Fruit fly (Drosophila melanogaster) whole organism, embryonic: Measurements from ENCODE around the gene CG13801.

Experiments
- Asciz ChIP-seq: fragments of 200-800 bp; sonication (Bioruptor generic); optimal IDR thresholded peaks from 2 replicates; lab custom pipeline; 2017; ENCODE audit warnings: missing biosample characterization, mild to moderate bottlenecking, missing genetic modification characterization, missing genetic modification reagents
- B-H1 ChIP-seq: fragments of 200-800 bp; sonication (Bioruptor generic); IDR thresholded peaks from 3 replicates; pipeline ENCODE4 v1.3.6; 2022; ENCODE audit warnings: missing biosample characterization, missing genetic modification characterization
- CG10274 ChIP-seq: fragments of 200-800 bp; sonication (Bioruptor generic); optimal IDR thresholded peaks from 3 replicates; lab custom pipeline; 2017; ENCODE audit warnings: missing biosample characterization, mild to moderate bottlenecking, missing genetic modification characterization
- CG10321 ChIP-seq: fragments of 200-800 bp; sonication (Bioruptor generic); IDR thresholded peaks from 2 replicates; pipeline ENCODE4 v1.3.6; 2022; ENCODE audit warnings: missing biosample characterization, missing genetic modification characterization
- CG10431 ChIP-seq: fragments of 200-800 bp; sonication (Bioruptor generic); optimal IDR thresholded peaks from 3 replicates; lab custom pipeline; 2018; ENCODE audit warnings: missing biosample characterization, mild to moderate bottlenecking, missing genetic modification characterization
- CG11398 ChIP-seq: fragments of 200-800 bp; sonication (Bioruptor generic); optimal IDR thresholded peaks from 2 replicates; lab custom pipeline; 2016; ENCODE audit warnings: missing biosample characterization, missing genetic modification characterization
- CG15696 ChIP-seq: fragments of 200-800 bp; sonication (Bioruptor generic); optimal IDR thresholded peaks from 2 replicates; lab custom pipeline; 2019; ENCODE audit warnings: missing biosample characterization, mild to moderate bottlenecking, missing genetic modification characterization, moderate library complexity
- CG16813 ChIP-seq: fragments of 200-800 bp; sonication (Bioruptor generic); IDR thresholded peaks from 3 replicates; pipeline ENCODE4 v1.3.6; 2022; ENCODE audit warnings: missing biosample characterization, missing genetic modification characterization; ENCODE audit not compliant: partially characterized antibody
- CG17186 ChIP-seq: fragments of 200-800 bp; sonication (Bioruptor generic); optimal IDR thresholded peaks from 3 replicates; lab custom pipeline; 2017; ENCODE audit warnings: missing biosample characterization, missing genetic modification reagents, missing genetic modification characterization
- CG17328 ChIP-seq: fragments of 200-800 bp; sonication (Bioruptor generic); IDR thresholded peaks from 2 replicates; pipeline ENCODE4 v1.3.6; 2022; ENCODE audit warnings: missing biosample characterization, missing genetic modification characterization
- CG1832 ChIP-seq: fragments of 200-800 bp; sonication (Bioruptor generic); optimal IDR thresholded peaks from 2 replicates; lab custom pipeline; 2017; ENCODE audit warnings: missing biosample characterization, mild to moderate bottlenecking, missing genetic modification characterization, inconsistent platforms
- CG2875 ChIP-seq: fragments of 200-800 bp; sonication (Bioruptor generic); optimal IDR thresholded peaks from 2 replicates; lab custom pipeline; 2017; ENCODE audit warnings: missing biosample characterization, mild to moderate bottlenecking, missing genetic modification characterization, missing genetic modification reagents
- CG30403 ChIP-seq: fragments of 200-800 bp; sonication (Bioruptor generic); optimal IDR thresholded peaks from 3 replicates; lab custom pipeline; 2016; ENCODE audit warnings: missing biosample characterization, missing genetic modification characterization
- CG30431 ChIP-seq: fragments of 200-800 bp; sonication (Bioruptor generic); optimal IDR thresholded peaks from 2 replicates; lab custom pipeline; 2017; ENCODE audit warnings: missing biosample characterization, missing genetic modification characterization
- CG31224 ChIP-seq: fragments of 200-800 bp; sonication (Bioruptor generic); IDR thresholded peaks from 2 replicates; pipeline ENCODE4 v1.3.6; 2022; ENCODE audit warnings: missing biosample characterization, missing genetic modification characterization
- CG32772 ChIP-seq: fragments of 200-800 bp; sonication (Bioruptor generic); IDR thresholded peaks from 2 replicates; pipeline ENCODE4 v1.3.6; 2022; ENCODE audit warnings: missing biosample characterization, missing genetic modification characterization
- CG34224 ChIP-seq: fragments of 200-800 bp; sonication (Bioruptor generic); IDR thresholded peaks from 3 replicates; pipeline ENCODE4 v1.3.6; 2022; ENCODE audit warnings: missing biosample characterization, missing genetic modification characterization; ENCODE audit not compliant: partially characterized antibody
- CG7357 ChIP-seq: fragments of 200-800 bp; sonication (Bioruptor generic); IDR thresholded peaks from 3 replicates; pipeline ENCODE4 v1.3.6; 2022; ENCODE audit warnings: missing biosample characterization, missing genetic modification characterization
- CG7928 ChIP-seq: fragments of 200-800 bp; sonication (Bioruptor generic); optimal IDR thresholded peaks from 2 replicates; lab custom pipeline; 2017; ENCODE audit warnings: missing biosample characterization, mild to moderate bottlenecking, missing genetic modification characterization
- CG8281 ChIP-seq: fragments of 200-800 bp; sonication (Bioruptor generic); optimal IDR thresholded peaks from 2 replicates; lab custom pipeline; 2018; ENCODE audit warnings: missing biosample characterization, mild to moderate bottlenecking, missing genetic modification characterization, moderate library complexity
- CG8290 ChIP-seq, 3 experiments: fragments of 200-800 bp; sonication (Bioruptor generic); optimal IDR thresholded peaks; 2 replicates each; lab custom pipeline; 2016 to 2019; ENCODE audit warnings: missing biosample characterization in 3 of 3, missing genetic modification characterization in 3 of 3, mild to moderate bottlenecking in 2 of 3, moderate library complexity in 1 of 3
- CG8478 ChIP-seq: fragments of >200 bp; optimal IDR thresholded peaks from 2 replicates; lab custom pipeline; 2018
- Dbx ChIP-seq: fragments of 200-800 bp; sonication (Bioruptor generic); IDR thresholded peaks from 3 replicates; pipeline ENCODE4 v1.3.6; 2022; ENCODE audit warnings: missing biosample characterization, missing genetic modification characterization
- Dip3 ChIP-seq: fragments of 200-800 bp; sonication (Bioruptor generic); optimal IDR thresholded peaks from 3 replicates; lab custom pipeline; 2016; ENCODE audit warnings: missing biosample characterization, missing genetic modification characterization
- Dll ChIP-seq: fragments of 200-800 bp; sonication (Bioruptor generic); IDR thresholded peaks from 4 replicates; pipeline ENCODE4 v1.3.6; 2022; ENCODE audit warnings: missing biosample characterization, missing genetic modification characterization; ENCODE audit not compliant: partially characterized antibody
- E2f1 ChIP-seq: fragments of 200-800 bp; sonication (Bioruptor generic); IDR thresholded peaks from 2 replicates; pipeline ENCODE4 v1.3.6; 2022; ENCODE audit warnings: missing biosample characterization, missing genetic modification characterization
- Hmr ChIP-seq: fragments of 200-800 bp; sonication (Bioruptor generic); optimal IDR thresholded peaks from 3 replicates; lab custom pipeline; 2017; ENCODE audit warnings: mild to moderate bottlenecking, missing biosample characterization, missing genetic modification reagents, missing genetic modification characterization
- MBD-R2 ChIP-seq: fragments of 200-800 bp; sonication (Bioruptor generic); IDR thresholded peaks from 2 replicates; pipeline ENCODE4 v1.3.6; 2022; ENCODE audit warnings: missing biosample characterization, missing genetic modification characterization
- MESR4 ChIP-seq: fragments of 200-800 bp; sonication (Bioruptor generic); optimal IDR thresholded peaks from 2 replicates; lab custom pipeline; 2018; ENCODE audit warnings: missing biosample characterization, mild to moderate bottlenecking, missing genetic modification characterization, moderate library complexity
- Rfx ChIP-seq: fragments of 200-800 bp; sonication (Bioruptor generic); IDR thresholded peaks from 2 replicates; pipeline ENCODE4 v1.3.6; 2022; ENCODE audit warnings: missing biosample characterization, missing genetic modification characterization
- Spps ChIP-seq: fragments of 200-800 bp; sonication (Bioruptor generic); optimal IDR thresholded peaks from 2 replicates; lab custom pipeline; 2018; ENCODE audit warnings: missing biosample characterization, mild to moderate bottlenecking, missing genetic modification characterization
- Ssrp ChIP-seq: fragments of 200-800 bp; sonication (Bioruptor generic); optimal IDR thresholded peaks from 2 replicates; lab custom pipeline; 2018; ENCODE audit warnings: missing biosample characterization, mild to moderate bottlenecking, missing genetic modification characterization, moderate library complexity
- Trl ChIP-seq, 3 experiments: fragments of >200 bp in 2 of 3; fragments of 200-800 bp in 1 of 3; sonication (Bioruptor generic) in 1 of 3; optimal IDR thresholded peaks; 2 replicates in 1 of 3; 3 replicates in 2 of 3; lab custom pipeline; 2016 to 2017; ENCODE audit warnings: missing biosample characterization in 1 of 3, missing genetic modification characterization in 1 of 3
- Xbp1 ChIP-seq: fragments of 200-800 bp; sonication (Bioruptor generic); optimal IDR thresholded peaks from 3 replicates; lab custom pipeline; 2016; ENCODE audit warnings: missing biosample characterization, mild to moderate bottlenecking, missing genetic modification characterization
- bowl ChIP-seq: fragments of 200-800 bp; sonication (Bioruptor generic); IDR thresholded peaks from 2 replicates; pipeline ENCODE4 v1.3.6; 2022; ENCODE audit warnings: missing biosample characterization, missing genetic modification characterization
- btn ChIP-seq: fragments of 200-800 bp; sonication (Bioruptor generic); optimal IDR thresholded peaks from 2 replicates; lab custom pipeline; 2016; ENCODE audit warnings: missing biosample characterization, missing genetic modification characterization
- ci ChIP-seq: fragments of 200-800 bp; sonication (Bioruptor generic); IDR thresholded peaks from 3 replicates; pipeline ENCODE4 v1.3.6; 2022; ENCODE audit warnings: missing biosample characterization, missing genetic modification characterization
- dimm ChIP-seq: fragments of 200-800 bp; sonication (Bioruptor generic); IDR thresholded peaks from 2 replicates; pipeline ENCODE4 v1.3.6; 2022; ENCODE audit warnings: missing biosample characterization, missing genetic modification characterization
- en ChIP-seq: fragments of 200-800 bp; sonication (Bioruptor generic); optimal IDR thresholded peaks from 2 replicates; lab custom pipeline; 2016; ENCODE audit warnings: missing biosample characterization, missing genetic modification characterization
- grau ChIP-seq: fragments of 200-800 bp; optimal IDR thresholded peaks from 3 replicates; lab custom pipeline; 2019; ENCODE audit warnings: missing biosample characterization, mild to moderate bottlenecking, missing genetic modification characterization, moderate library complexity
- jing ChIP-seq: fragments of 200-800 bp; sonication (Bioruptor generic); optimal IDR thresholded peaks from 2 replicates; lab custom pipeline; 2018; ENCODE audit warnings: missing biosample characterization, mild to moderate bottlenecking, missing genetic modification characterization
- lbe ChIP-seq: fragments of 200-800 bp; sonication (Bioruptor generic); optimal IDR thresholded peaks from 2 replicates; lab custom pipeline; 2016; ENCODE audit warnings: missing biosample characterization, mild to moderate bottlenecking, missing genetic modification characterization
- lola ChIP-seq, 3 experiments: fragments of >200 bp in 2 of 3; fragments of 200-800 bp in 1 of 3; sonication (Bioruptor generic) in 1 of 3; optimal IDR thresholded peaks; 2 replicates each; lab custom pipeline; 2017 to 2019; ENCODE audit warnings: missing biosample characterization in 3 of 3, missing genetic modification characterization in 3 of 3, mild to moderate bottlenecking in 1 of 3, moderate library complexity in 1 of 3
- nom ChIP-seq: fragments of 200-800 bp; sonication (Bioruptor generic); optimal IDR thresholded peaks from 2 replicates; lab custom pipeline; 2017; ENCODE audit warnings: missing biosample characterization, missing genetic modification characterization, mild to moderate bottlenecking, moderate library complexity, missing genetic modification reagents
- pho ChIP-seq: fragments of 200-800 bp; sonication (Bioruptor generic); optimal IDR thresholded peaks from 2 replicates; lab custom pipeline; 2016; ENCODE audit warnings: missing biosample characterization, missing genetic modification characterization
- prd ChIP-seq, 3 experiments: fragments of >200 bp in 2 of 3; fragments of 200-800 bp in 1 of 3; sonication (Bioruptor generic) in 1 of 3; optimal IDR thresholded peaks in 2 of 3; IDR thresholded peaks in 1 of 3; 2 replicates in 2 of 3; 3 replicates in 1 of 3; pipeline versions ENCODE4 v1.3.6 to Lab custom; 2017 to 2022; ENCODE audit warnings: missing biosample characterization in 1 of 3, missing genetic modification characterization in 1 of 3
- psq ChIP-seq: fragments of 200-800 bp; sonication (Bioruptor generic); optimal IDR thresholded peaks from 2 replicates; lab custom pipeline; 2017; ENCODE audit warnings: missing biosample characterization, missing genetic modification characterization
- ro ChIP-seq: fragments of 200-800 bp; sonication (Bioruptor generic); IDR thresholded peaks from 2 replicates; pipeline ENCODE4 v1.3.6; 2022; ENCODE audit warnings: missing biosample characterization, missing genetic modification characterization
- tio ChIP-seq: fragments of 200-800 bp; sonication (Bioruptor generic); optimal IDR thresholded peaks from 2 replicates; lab custom pipeline; 2017; ENCODE audit warnings: missing biosample characterization, missing genetic modification characterization, inconsistent platforms

CG13801 gene

DNA sequence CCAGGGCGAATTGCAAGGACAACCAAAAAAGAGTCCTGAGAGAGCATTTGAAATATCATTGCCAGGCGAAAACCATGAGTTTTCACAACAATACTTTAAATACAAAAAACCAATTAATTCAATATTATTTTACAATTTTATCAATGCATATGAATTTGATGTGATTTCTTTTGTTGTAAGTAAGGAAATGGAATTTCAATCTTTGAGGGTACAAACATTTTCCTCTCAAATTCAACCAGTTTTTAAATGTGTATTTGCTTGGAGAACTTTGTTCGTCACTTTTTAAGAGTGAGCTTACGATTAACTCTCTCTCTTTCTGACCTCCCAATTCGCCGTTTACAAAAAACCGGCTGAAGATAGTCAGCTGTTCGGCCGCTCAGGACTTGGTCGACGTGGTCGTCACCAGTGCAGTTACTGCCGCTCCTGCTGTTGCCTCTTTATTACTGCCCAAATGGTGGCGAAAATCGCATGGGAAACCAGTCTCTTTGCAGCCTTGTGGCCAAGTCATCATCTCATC lies 51.3 kb downstream of the CG13801 start (continued):
- no peak for TF ChIP-seq CG8290 (GFP tag; optimal IDR thresholded peaks at IDR 0.05; lab: Kevin White, UChicago)
- TF ChIP-seq CG8290 (tag; optimal IDR thresholded peaks at IDR 0.05; lab: Kevin White, UChicago), result no peak
- no peak for TF ChIP-seq tio (GFP tag; lab: Kevin White, UChicago)
- peak; percentile 34 for TF ChIP-seq nom
- TF ChIP-seq bowl, result no peak
- no peak for TF ChIP-seq dimm
- no peak for TF ChIP-seq CG11398 (GFP tag; lab: Kevin White, UChicago)
- TF ChIP-seq Hmr, result peak; percentile 67
- peak; percentile 10; the same call in 1 of the 2 replicates for TF ChIP-seq CG17328 (GFP tag; lab: Robert Waterston, UW)
- TF ChIP-seq CG17186 (GFP tag; lab: Kevin White, UChicago), result no peak
- no peak for TF ChIP-seq CG8281 (tag; lab: Kevin White, UChicago)
- no peak for TF ChIP-seq CG15696 (tag; lab: Kevin White, UChicago)
- no peak for TF ChIP-seq Spps (tag; lab: Kevin White, UChicago)
- no peak for TF ChIP-seq CG2875 (GFP tag; lab: Kevin White, UChicago)
- no peak for TF ChIP-seq ro
- TF ChIP-seq btn, result no peak
- TF ChIP-seq CG10321 (GFP tag; lab: Robert Waterston, UW), result no peak
- TF ChIP-seq Rfx (GFP tag; lab: Robert Waterston, UW), result peak; percentile 53
- peak; percentile 1 for TF ChIP-seq Xbp1
- TF ChIP-seq CG7928 (GFP tag; lab: Kevin White, UChicago), result no peak
- no peak for TF ChIP-seq jing (GFP tag; lab: Kevin White, UChicago)
- TF ChIP-seq CG32772 (GFP tag; lab: Robert Waterston, UW), result peak; percentile 48; the same call in 1 of the 2 replicates
- TF ChIP-seq ci (GFP tag; lab: Robert Waterston, UW), result peak; percentile 62; the same call in 1 of the 3 replicates
- TF ChIP-seq Ssrp (tag; lab: Kevin White, UChicago), result no peak
- no peak for TF ChIP-seq CG16813 (GFP tag; lab: Robert Waterston, UW)
- no peak; the same call in 1 of the 2 replicates for TF ChIP-seq MBD-R2 (GFP tag; lab: Robert Waterston, UW)
- no peak for TF ChIP-seq CG31224
- TF ChIP-seq B-H1, result no peak
- peak; percentile 69; the same call in 2 of the 3 replicates for TF ChIP-seq Dbx (GFP tag; lab: Robert Waterston, UW)
- TF ChIP-seq psq (GFP tag; lab: Kevin White, UChicago), result no peak
- TF ChIP-seq MESR4 (GFP tag; lab: Kevin White, UChicago), result no peak
- peak; percentile 28 for TF ChIP-seq pho
- TF ChIP-seq CG7357 (GFP tag; lab: Robert Waterston, UW), result no peak
- peak; percentile 27 for TF ChIP-seq CG30403 (GFP tag; lab: Kevin White, UChicago)
- TF ChIP-seq Trl (optimal IDR thresholded peaks at IDR 0.05; lab: Kevin White, UChicago), result peak; percentile 31 to 66
- TF ChIP-seq Trl (GFP tag; optimal IDR thresholded peaks at IDR 0.05; lab: Kevin White, UChicago), result no peak
- no peak for TF ChIP-seq lola (GFP tag; optimal IDR thresholded peaks at IDR 0.05; lab: Kevin White, UChicago)
- no peak for TF ChIP-seq CG1832 (GFP tag; lab: Kevin White, UChicago)
- no peak for TF ChIP-seq Dip3 (GFP tag; lab: Kevin White, UChicago)
- no peak for TF ChIP-seq Dll (GFP tag; lab: Robert Waterston, UW)
- no peak for TF ChIP-seq CG10431 (GFP tag; lab: Kevin White, UChicago)
- no peak for TF ChIP-seq Asciz (GFP tag; lab: Kevin White, UChicago)
- no peak for TF ChIP-seq CG34224
- TF ChIP-seq lbe (GFP tag; lab: Kevin White, UChicago), result peak; percentile 9
- no peak for TF ChIP-seq CG8478 (lab: Kevin White, UChicago)
- TF ChIP-seq grau (tag; lab: Kevin White, UChicago), result peak; percentile 61
- no peak for TF ChIP-seq CG10274
- TF ChIP-seq en (GFP tag; lab: Kevin White, UChicago), result no peak
- TF ChIP-seq CG30431 (GFP tag; lab: Kevin White, UChicago), result no peak
- no peak for TF ChIP-seq prd (optimal IDR thresholded peaks at IDR 0.05; lab: Kevin White, UChicago)
- TF ChIP-seq prd (GFP tag; IDR thresholded peaks at IDR 0.05; lab: Robert Waterston, UW), result no peak
- peak; percentile 52 for TF ChIP-seq E2f1 (GFP tag; lab: Robert Waterston, UW)
